Worm (Caenorhabditis elegans): Measurements from ENCODE around the gene F39F10.2.

DNA sequence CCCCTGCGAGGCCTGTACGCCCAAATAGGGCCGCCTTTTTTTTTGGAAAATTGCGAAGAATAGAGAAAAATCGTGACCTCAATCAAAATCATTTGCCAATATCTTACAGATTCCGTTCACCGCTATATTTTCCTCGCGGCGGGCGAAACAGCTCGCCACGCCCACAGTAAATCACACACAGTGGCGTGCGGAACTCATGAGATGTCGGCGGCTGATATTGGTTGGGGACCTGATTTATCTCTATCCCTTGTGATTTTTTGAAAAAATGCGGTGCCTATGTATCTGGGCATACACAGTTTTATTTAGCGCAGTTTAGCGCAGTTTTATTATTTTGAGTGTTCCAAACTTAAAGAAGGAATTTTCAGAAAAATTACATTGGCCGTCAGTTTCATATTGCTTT lies 30.7 kb downstream of the F39F10.2 start:
- TF ChIP-seq unc-62 (GFP tag; optimal IDR thresholded peaks at IDR 0.05) = no peak
- TF ChIP-seq ztf-4 (tag; optimal IDR thresholded peaks at IDR 0.05) = no peak
- TF ChIP-seq R02D3.7 (tag; optimal IDR thresholded peaks at IDR 0.05) = no peak
- TF ChIP-seq jun-1 (tag; optimal IDR thresholded peaks at IDR 0.05) = no peak
- no peak for TF ChIP-seq nhr-43 (tag; optimal IDR thresholded peaks at IDR 0.05; ENCODE audit: poor library complexity, severe bottlenecking)
- TF ChIP-seq unc-39 (tag; optimal IDR thresholded peaks at IDR 0.05) = no peak
- TF ChIP-seq ama-1 (optimal IDR thresholded peaks at IDR 0.05) = no peak
- TF ChIP-seq elt-3 (tag; optimal IDR thresholded peaks at IDR 0.05) = no peak
- no peak for TF ChIP-seq nfya-1 (tag; optimal IDR thresholded peaks at IDR 0.05; ENCODE audit: insufficient read depth)
- TF ChIP-seq ZK546.5 (tag; optimal IDR thresholded peaks at IDR 0.05) = no peak

Measured in whole organism, L3 larva.